Fruit fly (Drosophila melanogaster) whole organism: ENCODE data around the gene CG32679.

Experiments
- Dll ChIP-seq: fragments of >200 bp; optimal IDR thresholded peaks from 2 replicates; lab custom pipeline; 2017
- usp ChIP-seq: fragments of >200 bp; optimal IDR thresholded peaks from 2 replicates; lab custom pipeline; 2017; ENCODE audit warnings: missing biosample characterization, missing genetic modification characterization, mixed read lengths

DNA sequence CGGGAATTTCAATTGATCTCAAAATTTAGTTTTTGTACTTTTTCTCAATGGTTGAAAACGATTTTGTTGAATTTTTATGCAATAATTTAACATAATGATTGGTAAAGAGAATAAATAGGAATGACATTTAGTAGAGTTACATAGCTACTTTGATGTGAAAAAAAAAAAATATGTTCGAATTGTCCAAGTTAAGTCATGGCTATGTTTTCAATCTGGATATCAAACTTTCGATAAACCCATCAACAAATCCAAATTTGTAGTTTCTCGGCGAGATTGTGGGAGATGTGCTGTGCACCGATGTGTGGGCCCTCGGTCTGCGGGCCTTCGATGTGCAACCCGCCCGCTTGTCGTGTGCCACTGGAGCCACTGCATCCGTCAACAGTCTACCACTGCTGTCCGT is 7.9 kb upstream of the CG32679 start, which contains the start of the genes CG32686 and CG2898:
- TF ChIP-seq usp: no peak
- no peak for TF ChIP-seq Dll
